Worm (Caenorhabditis elegans) whole organism, L4 larva: ENCODE results near the gene C24G6.8.

Source experiments
- pqm-1 ChIP-seq: sonication (generic microtip); optimal IDR thresholded peaks from 2 replicates; lab custom pipeline; 2017; ENCODE audit warnings: missing biosample characterization, missing genetic modification characterization
- skn-1 ChIP-seq: fragments of 150-350 bp; optimal IDR thresholded peaks from 2 replicates; lab custom pipeline; 2014; ENCODE audit warnings: missing biosample characterization, missing genetic modification characterization

ce11 chrV:5584833-5585232 lies 49.2 kb upstream of the C24G6.8 start, which contains the start of gene CD4.11:
- TF ChIP-seq pqm-1 (tag; lab: Kevin White, UChicago) (no peak), skn-1 (tag; lab: Kevin White, UChicago) (no peak)
